Fruit fly (Drosophila melanogaster) whole organism, embryonic: ENCODE data around the gene CG7943.
A peak's percentile ranks its signal among the peaks of the same experiment; 100 is the strongest.

ENCODE experiments used
- ATbp ChIP-seq: fragments of 200-800 bp; sonication (Bioruptor generic); optimal IDR thresholded peaks from 2 replicates; lab custom pipeline; 2017; ENCODE audit warnings: missing biosample characterization, mild to moderate bottlenecking, missing genetic modification characterization, missing genetic modification reagents
- BEAF-32 ChIP-seq: fragments of 200-800 bp; sonication (Bioruptor generic); optimal IDR thresholded peaks from 3 replicates; lab custom pipeline; 2017; ENCODE audit warnings: missing biosample characterization, missing genetic modification characterization, mild to moderate bottlenecking, moderate library complexity, missing genetic modification reagents
- BtbVII ChIP-seq: fragments of 200-800 bp; sonication (Bioruptor generic); optimal IDR thresholded peaks from 3 replicates; lab custom pipeline; 2017; ENCODE audit warnings: missing biosample characterization, mild to moderate bottlenecking, missing genetic modification characterization
- C15 ChIP-seq: fragments of 200-800 bp; sonication (Bioruptor generic); IDR thresholded peaks from 3 replicates; pipeline ENCODE4 v1.3.6; 2022; ENCODE audit warnings: missing biosample characterization, missing genetic modification characterization
- CG10565 ChIP-seq: fragments of 200-800 bp; sonication (Bioruptor generic); optimal IDR thresholded peaks from 3 replicates; lab custom pipeline; 2016; ENCODE audit warnings: missing biosample characterization, mild to moderate bottlenecking, missing genetic modification characterization
- CG10654 ChIP-seq: fragments of 200-800 bp; sonication (Bioruptor generic); optimal IDR thresholded peaks from 2 replicates; lab custom pipeline; 2016; ENCODE audit warnings: missing biosample characterization, missing genetic modification characterization
- CG11560 ChIP-seq: fragments of 200-800 bp; sonication (Bioruptor generic); IDR thresholded peaks from 3 replicates; pipeline ENCODE4 v1.3.6; 2022; ENCODE audit warnings: missing biosample characterization, missing genetic modification characterization
- CG11696 ChIP-seq: fragments of 200-800 bp; sonication (Bioruptor generic); IDR thresholded peaks from 2 replicates; pipeline ENCODE4 v1.3.6; 2022; ENCODE audit warnings: missing biosample characterization, missing genetic modification characterization
- CG12659 ChIP-seq: fragments of 200-800 bp; sonication (Bioruptor generic); optimal IDR thresholded peaks from 3 replicates; lab custom pipeline; 2017; ENCODE audit warnings: mild to moderate bottlenecking, missing biosample characterization, missing genetic modification reagents, missing genetic modification characterization
- CG13424 ChIP-seq: fragments of 200-800 bp; sonication (Bioruptor generic); optimal IDR thresholded peaks from 2 replicates; lab custom pipeline; 2019; ENCODE audit warnings: missing biosample characterization, mild to moderate bottlenecking, missing genetic modification characterization, moderate library complexity
- CG14050 ChIP-seq: fragments of 200-800 bp; sonication (Bioruptor generic); IDR thresholded peaks from 3 replicates; pipeline ENCODE4 v1.3.6; 2022; ENCODE audit warnings: missing biosample characterization, missing genetic modification characterization
- CG15696 ChIP-seq: fragments of 200-800 bp; sonication (Bioruptor generic); optimal IDR thresholded peaks from 2 replicates; lab custom pipeline; 2019; ENCODE audit warnings: missing biosample characterization, mild to moderate bottlenecking, missing genetic modification characterization, moderate library complexity
- CG16863 ChIP-seq: fragments of 200-800 bp; sonication (Bioruptor generic); optimal IDR thresholded peaks from 3 replicates; lab custom pipeline; 2016; ENCODE audit warnings: missing biosample characterization, missing genetic modification characterization
- CG17359 ChIP-seq: fragments of 200-800 bp; sonication (Bioruptor generic); optimal IDR thresholded peaks from 3 replicates; lab custom pipeline; 2018; ENCODE audit warnings: missing biosample characterization, mild to moderate bottlenecking, missing genetic modification characterization, moderate library complexity
- CG17912 ChIP-seq: fragments of 200-800 bp; sonication (Bioruptor generic); optimal IDR thresholded peaks from 2 replicates; lab custom pipeline; 2018; ENCODE audit warnings: missing biosample characterization, mild to moderate bottlenecking, missing genetic modification characterization
- CG2875 ChIP-seq: fragments of 200-800 bp; sonication (Bioruptor generic); optimal IDR thresholded peaks from 2 replicates; lab custom pipeline; 2017; ENCODE audit warnings: missing biosample characterization, mild to moderate bottlenecking, missing genetic modification characterization, missing genetic modification reagents
- CG2889 ChIP-seq: fragments of 200-800 bp; sonication (Bioruptor generic); IDR thresholded peaks from 3 replicates; pipeline ENCODE4 v1.3.6; 2022; ENCODE audit warnings: missing biosample characterization, missing genetic modification characterization
- CG31388 ChIP-seq: fragments of 200-800 bp; sonication (Bioruptor generic); optimal IDR thresholded peaks from 2 replicates; lab custom pipeline; 2016; ENCODE audit warnings: missing biosample characterization, missing genetic modification characterization
- CG3163 ChIP-seq: fragments of 200-800 bp; sonication (Bioruptor generic); optimal IDR thresholded peaks from 3 replicates; lab custom pipeline; 2016; ENCODE audit warnings: missing biosample characterization, missing genetic modification characterization
- CG33557 ChIP-seq: fragments of 200-800 bp; sonication (Bioruptor generic); optimal IDR thresholded peaks from 2 replicates; lab custom pipeline; 2019; ENCODE audit warnings: missing biosample characterization, mild to moderate bottlenecking, missing genetic modification characterization, moderate library complexity
- CG34376 ChIP-seq: fragments of 200-800 bp; sonication (Bioruptor generic); optimal IDR thresholded peaks from 2 replicates; lab custom pipeline; 2018; ENCODE audit warnings: missing biosample characterization, mild to moderate bottlenecking, missing genetic modification characterization
- CG6683 ChIP-seq: fragments of 200-800 bp; sonication (Bioruptor generic); optimal IDR thresholded peaks from 2 replicates; lab custom pipeline; 2017; ENCODE audit warnings: missing biosample characterization, mild to moderate bottlenecking, missing genetic modification characterization, missing genetic modification reagents
- CG6791 ChIP-seq: fragments of 200-800 bp; sonication (Bioruptor generic); IDR thresholded peaks from 3 replicates; pipeline ENCODE4 v1.3.6; 2022; ENCODE audit warnings: missing biosample characterization, missing genetic modification characterization; ENCODE audit not compliant: partially characterized antibody
- CG8281 ChIP-seq: fragments of 200-800 bp; sonication (Bioruptor generic); optimal IDR thresholded peaks from 2 replicates; lab custom pipeline; 2018; ENCODE audit warnings: missing biosample characterization, mild to moderate bottlenecking, missing genetic modification characterization, moderate library complexity
- Dek ChIP-seq: fragments of 200-800 bp; sonication (Bioruptor generic); optimal IDR thresholded peaks from 3 replicates; lab custom pipeline; 2019; ENCODE audit warnings: missing biosample characterization, mild to moderate bottlenecking, missing genetic modification characterization, moderate library complexity
- HLH4C ChIP-seq: fragments of 200-800 bp; sonication (Bioruptor generic); IDR thresholded peaks from 3 replicates; pipeline ENCODE4 v1.3.6; 2022; ENCODE audit warnings: missing biosample characterization, missing genetic modification characterization; ENCODE audit not compliant: partially characterized antibody
- Hey ChIP-seq: fragments of 200-800 bp; sonication (Bioruptor generic); optimal IDR thresholded peaks from 3 replicates; lab custom pipeline; 2018; ENCODE audit warnings: missing biosample characterization, mild to moderate bottlenecking, missing genetic modification characterization
- Hmr ChIP-seq: fragments of 200-800 bp; sonication (Bioruptor generic); optimal IDR thresholded peaks from 3 replicates; lab custom pipeline; 2017; ENCODE audit warnings: mild to moderate bottlenecking, missing biosample characterization, missing genetic modification reagents, missing genetic modification characterization
- Myb ChIP-seq: fragments of 200-800 bp; sonication (Bioruptor generic); optimal IDR thresholded peaks from 2 replicates; lab custom pipeline; 2016; ENCODE audit warnings: missing biosample characterization, missing genetic modification characterization
- NC2α ChIP-seq: fragments of 200-800 bp; sonication (Bioruptor generic); optimal IDR thresholded peaks from 2 replicates; lab custom pipeline; 2016; ENCODE audit warnings: missing biosample characterization, missing genetic modification characterization
- Oaz ChIP-seq: fragments of 200-800 bp; sonication (Bioruptor generic); IDR thresholded peaks from 2 replicates; pipeline ENCODE4 v1.3.6; 2022; ENCODE audit warnings: missing biosample characterization, missing genetic modification characterization
- Oli ChIP-seq: fragments of 200-800 bp; sonication (Bioruptor generic); optimal IDR thresholded peaks from 2 replicates; lab custom pipeline; 2018; ENCODE audit warnings: missing biosample characterization, mild to moderate bottlenecking, missing genetic modification characterization, moderate library complexity
- Sox100B ChIP-seq: fragments of 200-800 bp; sonication (Bioruptor generic); optimal IDR thresholded peaks from 3 replicates; lab custom pipeline; 2018; ENCODE audit warnings: missing biosample characterization, mild to moderate bottlenecking, missing genetic modification characterization
- bowl ChIP-seq: fragments of 200-800 bp; sonication (Bioruptor generic); IDR thresholded peaks from 2 replicates; pipeline ENCODE4 v1.3.6; 2022; ENCODE audit warnings: missing biosample characterization, missing genetic modification characterization
- cad ChIP-seq: fragments of >200 bp; optimal IDR thresholded peaks from 2 replicates; lab custom pipeline; 2017; ENCODE audit warnings: missing biosample characterization, missing genetic modification characterization
- en ChIP-seq: fragments of 200-800 bp; sonication (Bioruptor generic); optimal IDR thresholded peaks from 2 replicates; lab custom pipeline; 2016; ENCODE audit warnings: missing biosample characterization, missing genetic modification characterization
- eve ChIP-seq, 2 experiments: fragments of >200 bp; optimal IDR thresholded peaks; 2 replicates each; lab custom pipeline; 2017; ENCODE audit warnings: missing biosample characterization in 2 of 2, missing genetic modification characterization in 2 of 2
- fd102C ChIP-seq: fragments of 200-800 bp; sonication (Bioruptor generic); optimal IDR thresholded peaks from 2 replicates; lab custom pipeline; 2018; ENCODE audit warnings: missing biosample characterization, mild to moderate bottlenecking, missing genetic modification characterization, moderate library complexity
- jing ChIP-seq: fragments of 200-800 bp; sonication (Bioruptor generic); optimal IDR thresholded peaks from 2 replicates; lab custom pipeline; 2018; ENCODE audit warnings: missing biosample characterization, mild to moderate bottlenecking, missing genetic modification characterization
- lab ChIP-seq: fragments of 200-800 bp; sonication (Bioruptor generic); optimal IDR thresholded peaks from 3 replicates; lab custom pipeline; 2017; ENCODE audit warnings: missing biosample characterization, missing genetic modification characterization, mild to moderate bottlenecking, moderate library complexity, missing genetic modification reagents
- nerfin-2 ChIP-seq: fragments of 200-800 bp; sonication (Bioruptor generic); IDR thresholded peaks from 2 replicates; pipeline ENCODE4 v1.3.6; 2022; ENCODE audit warnings: missing biosample characterization, missing genetic modification characterization; ENCODE audit not compliant: partially characterized antibody
- prd ChIP-seq, 3 experiments: fragments of >200 bp in 2 of 3; fragments of 200-800 bp in 1 of 3; sonication (Bioruptor generic) in 1 of 3; optimal IDR thresholded peaks in 2 of 3; IDR thresholded peaks in 1 of 3; 2 replicates in 2 of 3; 3 replicates in 1 of 3; pipeline versions ENCODE4 v1.3.6 to Lab custom; 2017 to 2022; ENCODE audit warnings: missing biosample characterization in 1 of 3, missing genetic modification characterization in 1 of 3
- row ChIP-seq: fragments of 200-800 bp; sonication (Bioruptor generic); IDR thresholded peaks from 3 replicates; pipeline ENCODE4 v1.3.6; 2022; ENCODE audit warnings: missing biosample characterization, missing genetic modification characterization
- sd ChIP-seq: fragments of 200-800 bp; sonication (Bioruptor generic); optimal IDR thresholded peaks from 3 replicates; lab custom pipeline; 2018; ENCODE audit warnings: missing biosample characterization, mild to moderate bottlenecking, missing genetic modification characterization, moderate library complexity
- shn ChIP-seq: fragments of 200-800 bp; sonication (Bioruptor generic); optimal IDR thresholded peaks from 3 replicates; lab custom pipeline; 2016; ENCODE audit warnings: missing biosample characterization, missing genetic modification characterization
- toy ChIP-seq: fragments of 200-800 bp; sonication (Bioruptor generic); IDR thresholded peaks from 2 replicates; pipeline ENCODE4 v1.3.6; 2022; ENCODE audit warnings: missing biosample characterization, missing genetic modification characterization
- usp ChIP-seq: fragments of >200 bp; optimal IDR thresholded peaks from 2 replicates; lab custom pipeline; 2017; ENCODE audit warnings: missing biosample characterization, missing genetic modification characterization
- wor ChIP-seq: fragments of 200-800 bp; sonication (Bioruptor generic); IDR thresholded peaks from 2 replicates; pipeline ENCODE4 v1.3.6; 2022; ENCODE audit warnings: missing biosample characterization, missing genetic modification characterization
- zen ChIP-seq: fragments of 200-800 bp; sonication (Bioruptor generic); optimal IDR thresholded peaks from 3 replicates; lab custom pipeline; 2018; ENCODE audit warnings: missing biosample characterization, mild to moderate bottlenecking, missing genetic modification characterization, moderate library complexity

Gene CG7943

DNA sequence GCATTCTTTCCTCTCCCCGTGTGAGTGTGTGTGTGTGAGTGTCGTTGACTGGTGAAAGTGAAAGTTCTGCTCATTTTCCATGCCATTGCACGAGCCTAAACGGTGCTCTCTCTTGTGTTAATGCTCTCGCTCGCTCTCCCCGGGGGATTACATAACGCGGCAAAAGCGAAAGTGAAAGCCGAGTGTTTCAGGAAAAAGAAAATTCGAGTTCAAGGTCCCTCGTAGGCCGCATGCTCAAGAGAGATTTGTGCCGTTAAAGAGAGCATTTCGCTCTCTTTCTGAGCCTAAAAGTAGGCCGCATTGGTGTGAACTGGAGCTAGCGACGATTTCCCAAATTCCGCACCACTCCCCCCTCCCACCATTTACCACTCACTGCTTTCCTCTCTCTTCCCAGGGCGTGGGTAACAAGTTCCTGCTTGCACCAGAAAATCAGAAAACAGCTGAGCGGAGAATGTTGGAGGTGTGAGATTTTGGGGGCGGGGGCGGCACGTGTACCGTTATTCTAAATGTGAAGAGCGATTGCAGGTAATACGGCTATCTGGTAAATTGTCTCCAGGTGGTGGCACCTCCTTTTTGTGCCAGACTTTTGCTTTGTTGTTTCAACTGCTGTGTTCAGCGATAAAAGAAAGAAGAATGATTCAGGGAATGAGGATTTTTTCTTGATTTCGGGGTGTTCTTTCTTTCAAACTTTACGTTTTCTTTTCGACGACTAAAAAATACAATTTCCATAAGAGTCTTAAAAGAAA, 44.2 kb downstream of the CG7943 start (continued):
- TF ChIP-seq CG8281 (tag; lab: Kevin White, UChicago) (no peak), CG10654 (GFP tag; lab: Kevin White, UChicago) (no peak), jing (no peak), Oli (tag; lab: Kevin White, UChicago) (no peak), CG14050 (GFP tag; lab: Robert Waterston, UW) (no peak), shn (no peak), CG16863 (GFP tag; lab: Kevin White, UChicago) (no peak), row (GFP tag; lab: Robert Waterston, UW) (no peak), en (GFP tag; lab: Kevin White, UChicago) (no peak), Hmr (GFP tag; lab: Kevin White, UChicago) (no peak), CG13424 (tag; lab: Kevin White, UChicago) (no peak), BEAF-32 (no peak), ATbp (no peak), CG11560 (no peak), HLH4C (peak; percentile 27; the same call in 1 of the 3 replicates), CG11696 (GFP tag; lab: Robert Waterston, UW) (no peak), CG15696 (no peak), C15 (GFP tag; lab: Robert Waterston, UW) (no peak), CG6683 (GFP tag; lab: Kevin White, UChicago) (no peak), Dek (tag; lab: Kevin White, UChicago) (no peak), nerfin-2 (no peak), CG12659 (no peak), Myb (no peak), CG6791 (GFP tag; lab: Robert Waterston, UW) (0 out of 3 replicates have a peak, but pooled peaks have one; percentile 40), wor (no peak), CG10565 (GFP tag; lab: Kevin White, UChicago) (no peak), eve (GFP tag; optimal IDR thresholded peaks at IDR 0.05; lab: Kevin White, UChicago) (no peak), Sox100B (GFP tag; lab: Kevin White, UChicago) (no peak), CG33557 (GFP tag; lab: Kevin White, UChicago) (no peak), CG31388 (no peak), CG34376 (no peak), cad (GFP tag; lab: Kevin White, UChicago) (no peak), usp (GFP tag; lab: Kevin White, UChicago) (no peak), fd102C (GFP tag; lab: Kevin White, UChicago) (no peak), Oaz (GFP tag; lab: Robert Waterston, UW) (no peak), Hey (peak; percentile 75), NC2α (GFP tag; lab: Kevin White, UChicago) (no peak), CG2889 (no peak), bowl (GFP tag; lab: Robert Waterston, UW) (no peak), toy (no peak), CG17912 (GFP tag; lab: Kevin White, UChicago) (no peak), CG2875 (GFP tag; lab: Kevin White, UChicago) (no peak), lab (GFP tag; lab: Kevin White, UChicago) (no peak), CG17359 (tag; lab: Kevin White, UChicago) (no peak), prd (optimal IDR thresholded peaks at IDR 0.05; lab: Kevin White, UChicago) (no peak), prd (GFP tag; IDR thresholded peaks at IDR 0.05; lab: Robert Waterston, UW) (no peak), zen (tag; lab: Kevin White, UChicago) (no peak), sd (tag; lab: Kevin White, UChicago) (peak; percentile 53), CG3163 (GFP tag; lab: Kevin White, UChicago) (peak; percentile 74), BtbVII (GFP tag; lab: Kevin White, UChicago) (no peak)
